Fruit fly (Drosophila melanogaster) whole organism, larva: ENCODE results near the gene Plc21C.

Experiments
- noc ChIP-seq: fragments of 200-800 bp; sonication (Bioruptor generic); optimal IDR thresholded peaks from 3 replicates; lab custom pipeline; 2019; ENCODE audit warnings: missing biosample characterization, mild to moderate bottlenecking, missing genetic modification characterization, moderate library complexity

The Plc21C gene

dm6 chr2L:319745-320144 is 14.0 kb downstream of the Plc21C start:
- TF ChIP-seq noc (tag; lab: Kevin White, UChicago) = no peak

dm6 chr2L:321148-321547 is 15.4 kb downstream of the Plc21C start, which contains the start of gene CG11911:
Gene CG11911, minus strand, starts transcription at chr2L:321248.
- TF ChIP-seq noc (tag; lab: Kevin White, UChicago) = no peak

dm6 chr2L:321793-322192 is 16.1 kb downstream of the Plc21C start, which contains the start of gene CG33127:
Gene CG33127, plus strand, starts transcription at chr2L:322101.
- no peak for TF ChIP-seq noc (tag; lab: Kevin White, UChicago)

- peak; percentile 64 for TF ChIP-seq noc (tag; lab: Kevin White, UChicago)
Measured at dm6 chr2L:322915-323314, 17.2 kb downstream of the Plc21C start.

dm6 chr2L:329661-330060 is 23.9 kb downstream of the Plc21C start, which contains the start of gene CG43755:
Gene CG43755, minus strand, starts transcription at chr2L:329761.
- no peak for TF ChIP-seq noc (tag; lab: Kevin White, UChicago)

- TF ChIP-seq noc (tag; lab: Kevin White, UChicago) = no peak
Measured at dm6 chr2L:332235-332634, 26.5 kb downstream of the Plc21C start, which contains the start of gene CG31921. Gene CG31921, minus strand, starts transcription at chr2L:332335.

dm6 chr2L:346781-347180 is 41.0 kb downstream of the Plc21C start:
- no peak for TF ChIP-seq noc (tag; lab: Kevin White, UChicago)

dm6 chr2L:347604-348003 is 41.9 kb downstream of the Plc21C start:
- no peak for TF ChIP-seq noc (tag; lab: Kevin White, UChicago)

- no peak for TF ChIP-seq noc (tag; lab: Kevin White, UChicago)
Measured at dm6 chr2L:356234-356633, 50.5 kb downstream of the Plc21C start.

- TF ChIP-seq noc (tag; lab: Kevin White, UChicago) = no peak
Measured at dm6 chr2L:357556-358130, 51.9 kb downstream of the Plc21C start, which contains the start of gene Ent1. Gene Ent1, minus strand, starts transcription at chr2L:357874.

- TF ChIP-seq noc (tag; lab: Kevin White, UChicago) = no peak
Measured at dm6 chr2L:366876-367275, 61.1 kb downstream of the Plc21C start.

dm6 chr2L:368398-369008 is 62.8 kb downstream of the Plc21C start:
- TF ChIP-seq noc (tag; lab: Kevin White, UChicago) = no peak

- TF ChIP-seq noc (tag; lab: Kevin White, UChicago) = no peak
Measured at dm6 chr2L:369811-370210, 64.1 kb downstream of the Plc21C start.

- no peak for TF ChIP-seq noc (tag; lab: Kevin White, UChicago)
Measured at dm6 chr2L:371747-372146, 66.0 kb downstream of the Plc21C start.

- TF ChIP-seq noc (tag; lab: Kevin White, UChicago) = no peak
Measured at dm6 chr2L:377780-378222, 72.1 kb downstream of the Plc21C start, which contains the start of gene al. Gene al, plus strand, starts transcription at chr2L:378112.

- TF ChIP-seq noc (tag; lab: Kevin White, UChicago) = peak; percentile 11
Measured at dm6 chr2L:378815-379440, 73.2 kb downstream of the Plc21C start.
